Fruit fly (Drosophila melanogaster): ENCODE data around the gene Rpn9.

Rpn9 gene

dm6 chr3R:23773610-23774364, 40.5 kb upstream of the Rpn9 start, which contains the start of gene CG10208:
TSS of gene CG10208 (minus strand) at chr3R:23774127.
- TF ChIP-seq Jra (GFP tag; optimal IDR thresholded peaks at IDR 0.05) = no peak
- peak; percentile 7 for TF ChIP-seq Hr83 (GFP tag; optimal IDR thresholded peaks at IDR 0.05; ENCODE audit: poor library complexity, severe bottlenecking)
- no peak for TF ChIP-seq woc (GFP tag; optimal IDR thresholded peaks at IDR 0.05)
- peak; percentile 3 for TF ChIP-seq h (GFP tag; optimal IDR thresholded peaks at IDR 0.05)
- TF ChIP-seq dl (GFP tag; optimal IDR thresholded peaks at IDR 0.05; ENCODE audit: insufficient read depth in 1 of 2, partially characterized antibody in 2 of 2) = no peak
- no peak for TF ChIP-seq HLH106 (tag; optimal IDR thresholded peaks at IDR 0.05)
- TF ChIP-seq Dif (GFP tag; optimal IDR thresholded peaks at IDR 0.05; ENCODE audit: partially characterized antibody) = no peak
- no peak for TF ChIP-seq GATAd (GFP tag; optimal IDR thresholded peaks at IDR 0.05)
- TF ChIP-seq dmrt93B (GFP tag; optimal IDR thresholded peaks at IDR 0.05) = no peak
- TF ChIP-seq OdsH (GFP tag; optimal IDR thresholded peaks at IDR 0.05) = no peak
- no peak for TF ChIP-seq foxo (GFP tag; optimal IDR thresholded peaks at IDR 0.05)
- no peak for TF ChIP-seq Rel (GFP tag; optimal IDR thresholded peaks at IDR 0.05)
- TF ChIP-seq Rel (tag; optimal IDR thresholded peaks at IDR 0.05) = peak; percentile 47
- TF ChIP-seq Vsx2 (GFP tag; optimal IDR thresholded peaks at IDR 0.05; ENCODE audit: partially characterized antibody) = no peak
- TF ChIP-seq Hr78 (GFP tag; optimal IDR thresholded peaks at IDR 0.05) = no peak
- TF ChIP-seq Sp1 (GFP tag; optimal IDR thresholded peaks at IDR 0.05) = no peak
- TF ChIP-seq CrebA (GFP tag; optimal IDR thresholded peaks at IDR 0.05; ENCODE audit: borderline replicate concordance) = no peak
- TF ChIP-seq Abd-B (GFP tag; optimal IDR thresholded peaks at IDR 0.05) = no peak
- no peak for TF ChIP-seq Hnf4 (GFP tag; optimal IDR thresholded peaks at IDR 0.05)
- TF ChIP-seq fru (GFP tag; optimal IDR thresholded peaks at IDR 0.05) = no peak
- TF ChIP-seq pan (optimal IDR thresholded peaks at IDR 0.05) = no peak

- peak; percentile 45 for TF ChIP-seq CG9705 (GFP tag; optimal IDR thresholded peaks at IDR 0.05)
- TF ChIP-seq GATAd (GFP tag; optimal IDR thresholded peaks at IDR 0.05) = peak; percentile 43
- no peak for TF ChIP-seq Rel (GFP tag; optimal IDR thresholded peaks at IDR 0.05)
- TF ChIP-seq Rel (tag; optimal IDR thresholded peaks at IDR 0.05) = peak; percentile 70
- TF ChIP-seq fru (GFP tag; optimal IDR thresholded peaks at IDR 0.05) = peak; percentile 80
- TF ChIP-seq sv (GFP tag; optimal IDR thresholded peaks at IDR 0.05) = peak; percentile 58
- TF ChIP-seq psq (GFP tag; optimal IDR thresholded peaks at IDR 0.05) = peak; percentile 88
- TF ChIP-seq Hnf4 (GFP tag; optimal IDR thresholded peaks at IDR 0.05) = no peak
- peak; percentile 84 for TF ChIP-seq Sp1 (GFP tag; optimal IDR thresholded peaks at IDR 0.05)
- no peak for TF ChIP-seq woc (GFP tag; optimal IDR thresholded peaks at IDR 0.05)
- TF ChIP-seq sage (GFP tag; optimal IDR thresholded peaks at IDR 0.05) = no peak
- TF ChIP-seq br (GFP tag; optimal IDR thresholded peaks at IDR 0.05) = peak; percentile 69
- TF ChIP-seq N (GFP tag; optimal IDR thresholded peaks at IDR 0.05) = no peak
- peak; percentile 68 for TF ChIP-seq ey (GFP tag; optimal IDR thresholded peaks at IDR 0.05)
- TF ChIP-seq h (GFP tag; optimal IDR thresholded peaks at IDR 0.05) = peak; percentile 85
- TF ChIP-seq OdsH (GFP tag; optimal IDR thresholded peaks at IDR 0.05) = peak; percentile 86
- peak; percentile 22 for TF ChIP-seq Hr83 (GFP tag; optimal IDR thresholded peaks at IDR 0.05; ENCODE audit: poor library complexity, severe bottlenecking)
- no peak for TF ChIP-seq CG32264 (GFP tag; optimal IDR thresholded peaks at IDR 0.05)
- no peak for TF ChIP-seq dsf (GFP tag; optimal IDR thresholded peaks at IDR 0.05; ENCODE audit: borderline replicate concordance)
- TF ChIP-seq Hr78 (GFP tag; optimal IDR thresholded peaks at IDR 0.05) = no peak
- peak; percentile 92 for TF ChIP-seq HLH106 (tag; optimal IDR thresholded peaks at IDR 0.05)
- TF ChIP-seq rgr (GFP tag; optimal IDR thresholded peaks at IDR 0.05) = peak; percentile 92
- peak; percentile 84 for TF ChIP-seq dmrt93B (GFP tag; optimal IDR thresholded peaks at IDR 0.05)
- no peak for TF ChIP-seq lola (GFP tag; optimal IDR thresholded peaks at IDR 0.05)
- peak in 1 of 2 experiments; percentile 94 for TF ChIP-seq foxo (GFP tag; optimal IDR thresholded peaks at IDR 0.05)
Measured at dm6 chr3R:23772808-23773207, 39.5 kb upstream of the Rpn9 start, which contains the start of gene tst. TSS of gene tst (minus strand) at chr3R:23772859.

dm6 chr3R:23767417-23767853, 34.2 kb upstream of the Rpn9 start, which contains the start of the genes CG10214 and CG10375:
TSS of gene CG10214 (minus strand) at chr3R:23767488.
TSS of gene CG10375 (plus strand) at chr3R:23767712.
- TF ChIP-seq foxo (GFP tag; optimal IDR thresholded peaks at IDR 0.05) (peak in 1 of 2 experiments; percentile 86), dmrt93B (GFP tag; optimal IDR thresholded peaks at IDR 0.05) (peak; percentile 26), brk (GFP tag; optimal IDR thresholded peaks at IDR 0.05) (no peak), Sp1 (GFP tag; optimal IDR thresholded peaks at IDR 0.05) (peak; percentile 71), fru (GFP tag; optimal IDR thresholded peaks at IDR 0.05) (peak; percentile 75), Dif (GFP tag; optimal IDR thresholded peaks at IDR 0.05; ENCODE audit: partially characterized antibody) (no peak), Dfd (GFP tag; optimal IDR thresholded peaks at IDR 0.05) (no peak), HLH106 (tag; optimal IDR thresholded peaks at IDR 0.05) (peak; percentile 68), CG32264 (GFP tag; optimal IDR thresholded peaks at IDR 0.05) (peak; percentile 59), tai (GFP tag; optimal IDR thresholded peaks at IDR 0.05) (no peak), pan (optimal IDR thresholded peaks at IDR 0.05) (no peak), Abd-B (GFP tag; optimal IDR thresholded peaks at IDR 0.05) (no peak), Vsx2 (GFP tag; optimal IDR thresholded peaks at IDR 0.05; ENCODE audit: partially characterized antibody) (no peak), dl (GFP tag; optimal IDR thresholded peaks at IDR 0.05; ENCODE audit: insufficient read depth in 1 of 2, partially characterized antibody in 2 of 2) (no peak), jim (GFP tag; optimal IDR thresholded peaks at IDR 0.05) (no peak), Jra (GFP tag; optimal IDR thresholded peaks at IDR 0.05) (peak; percentile 67), dsf (GFP tag; optimal IDR thresholded peaks at IDR 0.05; ENCODE audit: borderline replicate concordance) (no peak), Rel (GFP tag; optimal IDR thresholded peaks at IDR 0.05) (no peak), Rel (tag; optimal IDR thresholded peaks at IDR 0.05) (peak; percentile 95), psq (GFP tag; optimal IDR thresholded peaks at IDR 0.05) (peak; percentile 51), lola (GFP tag; optimal IDR thresholded peaks at IDR 0.05) (no peak), Hr83 (GFP tag; optimal IDR thresholded peaks at IDR 0.05; ENCODE audit: poor library complexity, severe bottlenecking) (peak; percentile 72), h (GFP tag; optimal IDR thresholded peaks at IDR 0.05) (peak; percentile 82), GATAd (GFP tag; optimal IDR thresholded peaks at IDR 0.05) (peak; percentile 22), sage (GFP tag; optimal IDR thresholded peaks at IDR 0.05) (no peak), ey (GFP tag; optimal IDR thresholded peaks at IDR 0.05) (peak; percentile 79), Hnf4 (GFP tag; optimal IDR thresholded peaks at IDR 0.05) (no peak), br (GFP tag; optimal IDR thresholded peaks at IDR 0.05) (peak; percentile 66), OdsH (GFP tag; optimal IDR thresholded peaks at IDR 0.05) (peak; percentile 68), CG9705 (GFP tag; optimal IDR thresholded peaks at IDR 0.05) (peak; percentile 51), rgr (GFP tag; optimal IDR thresholded peaks at IDR 0.05) (peak; percentile 86), sv (GFP tag; optimal IDR thresholded peaks at IDR 0.05) (peak; percentile 75), CrebA (GFP tag; optimal IDR thresholded peaks at IDR 0.05; ENCODE audit: borderline replicate concordance) (no peak), woc (GFP tag; optimal IDR thresholded peaks at IDR 0.05) (peak; percentile 53)

Data from whole organism, wandering third instar larva.